Worm (Caenorhabditis elegans) whole organism, L4 larva: ENCODE measurements around the gene T10B10.4.
A peak's percentile ranks its signal among the peaks of the same experiment; 100 is the strongest.

ENCODE experiments used
- D1046.2 ChIP-seq: fragments of 200-800 bp; sonication (Bioruptor generic); IDR thresholded peaks from 2 replicates; pipeline ENCODE4 v1.3.6; 2022; ENCODE audit warnings: missing genetic modification characterization, missing compliant biosample characterization
- F37D6.2 ChIP-seq: sonication (generic microtip); optimal IDR thresholded peaks from 2 replicates; lab custom pipeline; 2016; ENCODE audit warnings: mild to moderate bottlenecking, missing genetic modification characterization, missing compliant biosample characterization
- T20F7.1 ChIP-seq: fragments of 200-800 bp; sonication (Bioruptor generic); optimal IDR thresholded peaks from 2 replicates; lab custom pipeline; 2018; ENCODE audit warnings: mild to moderate bottlenecking, missing genetic modification characterization, missing compliant biosample characterization
- T26A8.4 ChIP-seq: fragments of 200-800 bp; sonication (Bioruptor generic); IDR thresholded peaks from 2 replicates; pipeline ENCODE4 v1.3.6; 2022; ENCODE audit warnings: missing genetic modification characterization, missing compliant biosample characterization
- Y105C5A.15 ChIP-seq: fragments of 200-800 bp; sonication (Bioruptor generic); IDR thresholded peaks from 2 replicates; pipeline ENCODE4 v1.3.6; 2022; ENCODE audit warnings: missing genetic modification characterization, missing compliant biosample characterization
- aha-1 ChIP-seq: fragments of 150-350 bp; peaks from one replicate; lab custom pipeline; 2014; ENCODE audit warnings: missing biosample characterization, missing genetic modification characterization
- ama-1 ChIP-seq: fragments of 150-350 bp; optimal IDR thresholded peaks from 2 replicates; lab custom pipeline; 2014; ENCODE audit warnings: inconsistent platforms, mixed read lengths
- arid-1 ChIP-seq: fragments of 200-800 bp; sonication (Bioruptor generic); conservative IDR thresholded peaks from 2 replicates; pipeline ENCODE4 v1.3.6; 2022; ENCODE audit warnings: missing genetic modification reagents, missing genetic modification characterization, missing compliant biosample characterization
- ceh-28 ChIP-seq: fragments of 150-350 bp; optimal IDR thresholded peaks from 2 replicates; lab custom pipeline; 2014; ENCODE audit warnings: missing biosample characterization, missing genetic modification reagents, missing genetic modification characterization
- ceh-44 ChIP-seq: fragments of 200-800 bp; sonication (Bioruptor generic); IDR thresholded peaks from 2 replicates; pipeline ENCODE4 v1.3.6; 2022; ENCODE audit warnings: missing genetic modification reagents, missing genetic modification characterization, missing compliant biosample characterization
- ceh-62 ChIP-seq: sonication (generic microtip); optimal IDR thresholded peaks from 2 replicates; lab custom pipeline; 2017; ENCODE audit warnings: missing biosample characterization, missing genetic modification characterization
- cey-2 ChIP-seq: sonication (generic microtip); optimal IDR thresholded peaks from 3 replicates; lab custom pipeline; 2017; ENCODE audit warnings: missing genetic modification characterization, mild to moderate bottlenecking, missing compliant biosample characterization, antibody characterized with exemption, borderline replicate concordance; ENCODE audit not compliant: insufficient read depth
- daf-16 ChIP-seq, 3 experiments: sonication (generic microtip); optimal IDR thresholded peaks; 2 replicates each; lab custom pipeline; 2016 to 2017; ENCODE audit warnings: missing genetic modification characterization in 3 of 3, missing genetic modification reagents in 3 of 3, mild to moderate bottlenecking in 2 of 3, missing compliant biosample characterization in 2 of 3, missing biosample characterization in 1 of 3, moderate library complexity in 1 of 3
- daf-19 ChIP-seq: fragments of 200-800 bp; sonication (Bioruptor generic); conservative IDR thresholded peaks from 2 replicates; pipeline ENCODE4 v1.3.6; 2022; ENCODE audit warnings: missing genetic modification characterization, missing compliant biosample characterization
- daf-8 ChIP-seq: fragments of 200-800 bp; sonication (Bioruptor generic); IDR thresholded peaks from 2 replicates; pipeline ENCODE4 v1.3.6; 2022; ENCODE audit warnings: missing genetic modification characterization, missing compliant biosample characterization
- dmd-6 ChIP-seq: fragments of 200-800 bp; sonication (Bioruptor generic); IDR thresholded peaks from 2 replicates; pipeline ENCODE4 v1.3.6; 2022; ENCODE audit warnings: missing genetic modification reagents, missing genetic modification characterization, missing compliant biosample characterization
- dmd-8 ChIP-seq: fragments of 200-800 bp; sonication (Bioruptor generic); IDR thresholded peaks from 2 replicates; pipeline ENCODE4 v1.3.6; 2022; ENCODE audit warnings: missing genetic modification characterization, missing compliant biosample characterization
- duxl-1 ChIP-seq: sonication (generic microtip); optimal IDR thresholded peaks from 2 replicates; lab custom pipeline; 2016; ENCODE audit warnings: mild to moderate bottlenecking, missing genetic modification characterization, moderate library complexity, missing compliant biosample characterization; ENCODE audit not compliant: poor library complexity
- dve-1 ChIP-seq: sonication (generic microtip); optimal IDR thresholded peaks from 2 replicates; lab custom pipeline; 2017; ENCODE audit warnings: antibody characterized with exemption, mild to moderate bottlenecking, missing genetic modification characterization, missing compliant biosample characterization; ENCODE audit not compliant: insufficient read depth
- egl-27 ChIP-seq: sonication (generic microtip); optimal IDR thresholded peaks from 3 replicates; lab custom pipeline; 2017; ENCODE audit warnings: missing biosample characterization, missing genetic modification reagents, missing genetic modification characterization
- fkh-10 ChIP-seq: fragments of 150-350 bp; optimal IDR thresholded peaks from 2 replicates; lab custom pipeline; 2014; ENCODE audit warnings: missing biosample characterization, missing genetic modification reagents, missing genetic modification characterization
- gei-8 ChIP-seq: fragments of 200-800 bp; sonication (Bioruptor generic); optimal IDR thresholded peaks from 2 replicates; lab custom pipeline; 2018; ENCODE audit warnings: mild to moderate bottlenecking, missing genetic modification characterization, missing compliant biosample characterization
- hlh-11 ChIP-seq: fragments of 200-800 bp; sonication (Bioruptor generic); optimal IDR thresholded peaks from 2 replicates; lab custom pipeline; 2018; ENCODE audit warnings: mild to moderate bottlenecking, missing genetic modification characterization, missing compliant biosample characterization
- hlh-30 ChIP-seq: sonication (generic microtip); optimal IDR thresholded peaks from 2 replicates; lab custom pipeline; 2017; ENCODE audit warnings: antibody characterized with exemption, mild to moderate bottlenecking, missing genetic modification characterization, missing compliant biosample characterization; ENCODE audit not compliant: insufficient read depth
- hmg-1.1 ChIP-seq: fragments of 200-800 bp; sonication (Bioruptor generic); IDR thresholded peaks from 2 replicates; pipeline ENCODE4 v1.3.6; 2022; ENCODE audit warnings: missing genetic modification reagents, missing genetic modification characterization, missing compliant biosample characterization
- lim-7 ChIP-seq: fragments of 200-800 bp; sonication (Bioruptor generic); IDR thresholded peaks from 2 replicates; pipeline ENCODE4 v1.3.6; 2022; ENCODE audit warnings: missing genetic modification characterization, missing compliant biosample characterization
- lin-13 ChIP-seq: fragments of 150-350 bp; optimal IDR thresholded peaks from 2 replicates; lab custom pipeline; 2014; ENCODE audit warnings: missing biosample characterization, missing genetic modification reagents, missing genetic modification characterization
- lin-15B ChIP-seq: fragments of 150-350 bp; sonication (generic microtip); optimal IDR thresholded peaks from 3 replicates; lab custom pipeline; 2014; ENCODE audit warnings: missing biosample characterization, missing genetic modification characterization
- lir-3 ChIP-seq: sonication (generic microtip); optimal IDR thresholded peaks from 2 replicates; lab custom pipeline; 2016; ENCODE audit warnings: mild to moderate bottlenecking, missing genetic modification characterization, missing compliant biosample characterization
- madf-5 ChIP-seq, 2 experiments: fragments of 200-800 bp; sonication (Bioruptor generic); IDR thresholded peaks; 2 replicates each; pipeline ENCODE4 v1.3.6; 2022; ENCODE audit warnings: missing compliant biosample characterization in 2 of 2, missing genetic modification characterization in 2 of 2
- mdl-1 ChIP-seq, 2 experiments: fragments of 150-350 bp in 1 of 2; sonication (generic microtip) in 1 of 2; optimal IDR thresholded peaks; 2 replicates each; lab custom pipeline; 2014 to 2017; ENCODE audit warnings: missing biosample characterization in 2 of 2, missing genetic modification characterization in 2 of 2
- nhr-111 ChIP-seq: fragments of 200-800 bp; sonication (Bioruptor generic); optimal IDR thresholded peaks from 2 replicates; lab custom pipeline; 2018; ENCODE audit warnings: mild to moderate bottlenecking, missing genetic modification characterization, missing compliant biosample characterization
- nhr-237 ChIP-seq: sonication (generic microtip); optimal IDR thresholded peaks from 2 replicates; lab custom pipeline; 2017; ENCODE audit warnings: missing biosample characterization, missing genetic modification characterization
- nhr-28 ChIP-seq: fragments of 150-350 bp; optimal IDR thresholded peaks from 2 replicates; lab custom pipeline; 2014; ENCODE audit warnings: missing biosample characterization, missing genetic modification characterization
- nhr-42 ChIP-seq: fragments of 200-800 bp; sonication (Bioruptor generic); IDR thresholded peaks from 2 replicates; pipeline ENCODE4 v1.3.6; 2022; ENCODE audit warnings: missing genetic modification characterization, missing compliant biosample characterization
- nhr-77 ChIP-seq: fragments of 150-350 bp; optimal IDR thresholded peaks from 2 replicates; lab custom pipeline; 2014; ENCODE audit warnings: missing biosample characterization, missing genetic modification characterization
- pha-4 ChIP-seq, 2 experiments: fragments of 150-350 bp in 1 of 2; fragments of 200-800 bp in 1 of 2; sonication (Bioruptor generic) in 1 of 2; IDR thresholded peaks in 1 of 2; optimal IDR thresholded peaks in 1 of 2; 2 replicates each; pipeline versions ENCODE4 v1.3.6 to Lab custom; 2014 to 2022; ENCODE audit warnings: missing genetic modification characterization in 2 of 2, missing genetic modification reagents in 2 of 2, missing biosample characterization in 1 of 2, missing compliant biosample characterization in 1 of 2
- pqm-1 ChIP-seq: sonication (generic microtip); optimal IDR thresholded peaks from 2 replicates; lab custom pipeline; 2017; ENCODE audit warnings: missing biosample characterization, missing genetic modification characterization
- set-16 ChIP-seq: fragments of 200-800 bp; sonication (Bioruptor generic); IDR thresholded peaks from 2 replicates; pipeline ENCODE4 v1.3.6; 2022; ENCODE audit warnings: missing genetic modification reagents, missing genetic modification characterization, missing compliant biosample characterization
- tag-97 ChIP-seq: fragments of 200-800 bp; sonication (Bioruptor generic); IDR thresholded peaks from 2 replicates; pipeline ENCODE4 v1.3.6; 2022; ENCODE audit warnings: missing genetic modification characterization, missing compliant biosample characterization
- tra-1 ChIP-seq: fragments of 200-800 bp; sonication (Bioruptor generic); IDR thresholded peaks from 2 replicates; pipeline ENCODE4 v1.3.6; 2022; ENCODE audit warnings: missing genetic modification reagents, missing genetic modification characterization, missing compliant biosample characterization
- unc-62 ChIP-seq, 3 experiments: fragments of 150-350 bp in 1 of 3; sonication (generic microtip); optimal IDR thresholded peaks in 2 of 3; peaks in 1 of 3; 1 replicate in 1 of 3; 2 replicates in 2 of 3; lab custom pipeline; 2014 to 2017; ENCODE audit warnings: missing biosample characterization in 3 of 3, missing genetic modification characterization in 3 of 3, missing genetic modification reagents in 3 of 3, missing genotype in 1 of 3
- vab-7 ChIP-seq: fragments of 200-800 bp; sonication (Bioruptor generic); IDR thresholded peaks from 2 replicates; pipeline ENCODE4 v1.3.6; 2022; ENCODE audit warnings: missing genetic modification reagents, missing genetic modification characterization, missing compliant biosample characterization
- zag-1 ChIP-seq: fragments of 150-350 bp; optimal IDR thresholded peaks from 2 replicates; lab custom pipeline; 2014; ENCODE audit warnings: missing biosample characterization, missing genetic modification characterization
- zfp-2 ChIP-seq: sonication (generic microtip); optimal IDR thresholded peaks from 2 replicates; lab custom pipeline; 2016; ENCODE audit warnings: mild to moderate bottlenecking, missing genetic modification characterization, missing compliant biosample characterization
- zfp-3 ChIP-seq: fragments of 200-800 bp; sonication (Bioruptor generic); conservative IDR thresholded peaks from 2 replicates; pipeline ENCODE4 v1.3.6; 2022; ENCODE audit warnings: missing genetic modification reagents, missing genetic modification characterization, missing compliant biosample characterization
- zip-11 ChIP-seq: fragments of 200-800 bp; sonication (Bioruptor generic); IDR thresholded peaks from 2 replicates; pipeline ENCODE4 v1.3.6; 2022; ENCODE audit warnings: missing genetic modification characterization, missing compliant biosample characterization

T10B10.4 gene

DNA sequence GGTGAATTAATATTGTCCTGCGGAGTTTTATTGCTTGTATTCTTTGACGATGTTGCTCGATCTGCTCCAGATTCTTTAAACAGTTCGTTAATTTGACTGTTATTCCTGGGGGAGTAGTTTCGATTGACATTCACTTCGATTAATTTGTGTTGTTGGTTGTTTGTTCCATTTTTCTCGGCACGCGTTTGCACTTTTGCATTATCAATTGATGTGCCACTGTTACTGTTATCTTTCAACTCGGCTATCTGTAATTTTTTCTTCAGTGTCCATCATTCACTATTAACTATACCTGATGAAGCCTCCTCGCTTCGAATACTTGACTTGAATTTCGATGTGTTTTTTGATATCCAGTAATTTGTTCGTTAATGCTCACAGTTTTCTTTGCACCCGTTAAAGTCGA is 39.3 kb downstream of the T10B10.4 start:
- TF ChIP-seq hlh-11 (tag; lab: Kevin White, UChicago) (peak; percentile 4), nhr-28 (peak; percentile 55), pqm-1 (tag; lab: Kevin White, UChicago) (peak; percentile 73), nhr-42 (no peak), dve-1 (tag; lab: Kevin White, UChicago) (peak; percentile 16), daf-16 (GFP tag; optimal IDR thresholded peaks at IDR 0.05; lab: Kevin White, UChicago) (no peak), daf-16 (tag; optimal IDR thresholded peaks at IDR 0.05; lab: Kevin White, UChicago) (peak; percentile 71)

DNA sequence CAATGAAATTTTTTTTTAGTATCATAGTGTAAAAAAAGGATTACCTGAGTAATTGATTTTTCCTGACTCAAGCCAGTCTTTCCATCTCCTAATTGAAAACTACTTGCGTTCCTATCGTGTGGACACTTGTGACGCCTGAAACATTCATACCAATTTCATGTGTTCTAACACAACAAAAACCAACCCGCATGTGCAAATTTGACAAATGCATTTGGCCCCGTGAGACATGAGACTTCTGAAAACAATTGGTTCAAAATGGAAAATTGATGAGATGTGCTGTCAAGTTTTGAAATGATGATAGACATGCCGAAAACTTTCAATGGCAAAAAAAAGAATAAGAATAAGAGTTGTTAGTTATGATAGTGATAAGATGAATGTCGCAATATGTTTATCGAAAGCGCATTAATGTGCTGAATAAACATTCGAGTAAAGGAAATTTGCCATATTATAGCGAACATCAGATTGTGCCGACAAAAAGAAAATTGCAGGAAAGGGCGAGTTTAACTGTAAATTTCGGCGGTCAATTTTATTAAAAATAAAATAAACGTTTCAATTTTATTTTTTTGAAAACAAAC is 40.6 kb downstream of the T10B10.4 start, which contains the start of gene H03A11.2:
TSS of gene H03A11.2 (minus strand) at position 252 of the 575 bp plus-strand sequence.
- no peak for TF ChIP-seq ceh-28 (tag; lab: Kevin White, UChicago)
- TF ChIP-seq F37D6.2 (tag; lab: Kevin White, UChicago): no peak
- no peak for TF ChIP-seq ceh-44 (GFP tag; lab: Robert Waterston, UW)
- TF ChIP-seq unc-62 (GFP tag; optimal IDR thresholded peaks at IDR 0.05 in 1 of 2; lab: Kevin White, UChicago): no peak
- TF ChIP-seq unc-62 (tag; optimal IDR thresholded peaks at IDR 0.05; lab: Kevin White, UChicago): no peak
- no peak for TF ChIP-seq T20F7.1 (GFP tag; lab: Kevin White, UChicago)
- no peak for TF ChIP-seq daf-19 (GFP tag; lab: Robert Waterston, UW)
- no peak for TF ChIP-seq tag-97
- TF ChIP-seq ama-1 (lab: Kevin White, UChicago): no peak
- TF ChIP-seq zag-1: no peak
- no peak for TF ChIP-seq Y105C5A.15
- no peak for TF ChIP-seq zfp-2
- no peak for TF ChIP-seq arid-1 (GFP tag; lab: Robert Waterston, UW)
- no peak for TF ChIP-seq mdl-1 (tag; optimal IDR thresholded peaks at IDR 0.05; lab: Kevin White, UChicago)
- TF ChIP-seq egl-27 (tag; lab: Kevin White, UChicago): no peak
- no peak for TF ChIP-seq zip-11
- TF ChIP-seq gei-8 (GFP tag; lab: Kevin White, UChicago): no peak
- no peak for TF ChIP-seq nhr-237
- TF ChIP-seq duxl-1 (tag; lab: Kevin White, UChicago): no peak
- TF ChIP-seq nhr-28: no peak
- no peak for TF ChIP-seq T26A8.4 (GFP tag; lab: Robert Waterston, UW)
- no peak for TF ChIP-seq daf-8 (GFP tag; lab: Robert Waterston, UW)
- TF ChIP-seq ceh-62: no peak
- no peak for TF ChIP-seq lim-7
- TF ChIP-seq dve-1 (tag; lab: Kevin White, UChicago): peak; percentile 9
- no peak for TF ChIP-seq cey-2
- TF ChIP-seq set-16 (GFP tag; lab: Robert Waterston, UW): no peak
- peak; percentile 48 for TF ChIP-seq dmd-6 (GFP tag; lab: Robert Waterston, UW)
- TF ChIP-seq madf-5 (GFP tag; IDR thresholded peaks at IDR 0.05; lab: Robert Waterston, UW): no peak
- TF ChIP-seq fkh-10: no peak
- no peak for TF ChIP-seq D1046.2 (GFP tag; lab: Robert Waterston, UW)
- TF ChIP-seq vab-7 (GFP tag; lab: Robert Waterston, UW): no peak
- no peak for TF ChIP-seq lin-15B (tag; lab: Kevin White, UChicago)
- no peak for TF ChIP-seq hmg-1.1 (GFP tag; lab: Robert Waterston, UW)
- 0 out of 2 replicates have a peak, but pooled peaks have one; percentile 32 for TF ChIP-seq tra-1 (GFP tag; lab: Robert Waterston, UW)
- peak; percentile 62 for TF ChIP-seq hlh-30 (tag; lab: Kevin White, UChicago)
- TF ChIP-seq lir-3: no peak
- no peak for TF ChIP-seq nhr-42
- TF ChIP-seq lin-13 (GFP tag; lab: Kevin White, UChicago): no peak
- no peak for TF ChIP-seq zfp-3
- no peak for TF ChIP-seq nhr-77
- TF ChIP-seq aha-1 (tag; lab: Kevin White, UChicago): peak; percentile 48
- peak; percentile 41 for TF ChIP-seq pqm-1 (tag; lab: Kevin White, UChicago)
- TF ChIP-seq dmd-8 (GFP tag; lab: Robert Waterston, UW): no peak
- TF ChIP-seq nhr-111 (GFP tag; lab: Kevin White, UChicago): no peak
- no peak for TF ChIP-seq pha-4 (GFP tag; IDR thresholded peaks at IDR 0.05; lab: Robert Waterston, UW)
- no peak for TF ChIP-seq pha-4 (tag; optimal IDR thresholded peaks at IDR 0.05; lab: Kevin White, UChicago)
